Worm (Caenorhabditis elegans) whole organism, L2 larva: Measurements from ENCODE around the gene srg-13.

Source experiments
- C34F6.9 ChIP-seq: fragments of 150-350 bp; optimal IDR thresholded peaks from 2 replicates; lab custom pipeline; 2014; ENCODE audit warnings: missing biosample characterization, missing genetic modification characterization
- F13H6.1 ChIP-seq: sonication (generic microtip); optimal IDR thresholded peaks from 2 replicates; lab custom pipeline; 2016; ENCODE audit warnings: missing genetic modification characterization, missing compliant biosample characterization
- Y55F3AM.14 ChIP-seq: fragments of 200-800 bp; sonication (Bioruptor generic); optimal IDR thresholded peaks from 2 replicates; lab custom pipeline; 2018; ENCODE audit warnings: mild to moderate bottlenecking, missing genetic modification characterization, missing compliant biosample characterization
- ZK546.5 ChIP-seq: sonication (generic microtip); optimal IDR thresholded peaks from 2 replicates; lab custom pipeline; 2017; ENCODE audit warnings: missing biosample characterization, missing genetic modification characterization
- alr-1 ChIP-seq: fragments of 150-350 bp; optimal IDR thresholded peaks from 2 replicates; lab custom pipeline; 2014; ENCODE audit warnings: missing biosample characterization, missing genetic modification characterization
- aly-2 ChIP-seq: fragments of 150-350 bp; optimal IDR thresholded peaks from 2 replicates; lab custom pipeline; 2014; ENCODE audit warnings: missing biosample characterization, missing genetic modification characterization
- ama-1 ChIP-seq: fragments of 150-350 bp; optimal IDR thresholded peaks from 2 replicates; lab custom pipeline; 2018; ENCODE audit warnings: inconsistent platforms
- crh-2 ChIP-seq: sonication (generic microtip); optimal IDR thresholded peaks from 2 replicates; lab custom pipeline; 2017; ENCODE audit warnings: missing biosample characterization, missing genetic modification characterization
- dmd-4 ChIP-seq: sonication (generic microtip); optimal IDR thresholded peaks from 2 replicates; lab custom pipeline; 2017; ENCODE audit warnings: missing biosample characterization, missing genetic modification characterization
- elt-1 ChIP-seq: fragments of 150-350 bp; optimal IDR thresholded peaks from 2 replicates; lab custom pipeline; 2014; ENCODE audit warnings: missing biosample characterization, missing genetic modification characterization
- elt-3 ChIP-seq: sonication (generic microtip); optimal IDR thresholded peaks from 2 replicates; lab custom pipeline; 2017; ENCODE audit warnings: missing biosample characterization, missing genetic modification characterization
- fos-1 ChIP-seq: fragments of 150-350 bp; optimal IDR thresholded peaks from 2 replicates; lab custom pipeline; 2014; ENCODE audit warnings: missing biosample characterization, missing genetic modification characterization
- gmeb-1 ChIP-seq: fragments of 150-350 bp; optimal IDR thresholded peaks from 2 replicates; lab custom pipeline; 2014; ENCODE audit warnings: missing biosample characterization, missing genetic modification characterization
- lin-11 ChIP-seq: fragments of 150-350 bp; sonication (generic microtip); optimal IDR thresholded peaks from 2 replicates; lab custom pipeline; 2014; ENCODE audit warnings: missing biosample characterization, missing genetic modification characterization, inconsistent platforms, mixed read lengths
- lsy-2 ChIP-seq, 2 experiments: fragments of 150-350 bp in 1 of 2; sonication (generic microtip) in 1 of 2; optimal IDR thresholded peaks; 2 replicates each; lab custom pipeline; 2014 to 2017; ENCODE audit warnings: missing biosample characterization in 2 of 2, missing genetic modification characterization in 2 of 2
- mab-5 ChIP-seq: fragments of 150-350 bp; optimal IDR thresholded peaks from 2 replicates; lab custom pipeline; 2014; ENCODE audit warnings: missing biosample characterization, missing genetic modification characterization
- mdl-1 ChIP-seq, 2 experiments: fragments of 150-350 bp in 1 of 2; sonication (generic microtip) in 1 of 2; optimal IDR thresholded peaks; 2 replicates each; lab custom pipeline; 2017; ENCODE audit warnings: missing biosample characterization in 2 of 2, missing genetic modification characterization in 2 of 2
- nhr-10 ChIP-seq: sonication (generic microtip); optimal IDR thresholded peaks from 2 replicates; lab custom pipeline; 2017; ENCODE audit warnings: missing biosample characterization, missing genetic modification characterization
- nhr-11 ChIP-seq: fragments of 150-350 bp; optimal IDR thresholded peaks from 2 replicates; lab custom pipeline; 2014; ENCODE audit warnings: missing biosample characterization, missing genetic modification characterization
- nhr-12 ChIP-seq: fragments of 150-350 bp; optimal IDR thresholded peaks from 2 replicates; lab custom pipeline; 2014; ENCODE audit warnings: missing biosample characterization, missing genetic modification characterization
- nhr-21 ChIP-seq: fragments of 150-350 bp; optimal IDR thresholded peaks from 2 replicates; lab custom pipeline; 2014; ENCODE audit warnings: missing biosample characterization, missing genetic modification characterization
- nhr-23 ChIP-seq: fragments of 150-350 bp; optimal IDR thresholded peaks from 2 replicates; lab custom pipeline; 2014; ENCODE audit warnings: missing biosample characterization, missing genetic modification reagents, missing genetic modification characterization
- nhr-6 ChIP-seq: fragments of 150-350 bp; optimal IDR thresholded peaks from 2 replicates; lab custom pipeline; 2014; ENCODE audit warnings: missing biosample characterization, missing genetic modification characterization
- sem-4 ChIP-seq: fragments of 150-350 bp; optimal IDR thresholded peaks from 2 replicates; lab custom pipeline; 2014; ENCODE audit warnings: missing biosample characterization, missing genetic modification reagents, missing genetic modification characterization
- sma-3 ChIP-seq: sonication (generic microtip); optimal IDR thresholded peaks from 2 replicates; lab custom pipeline; 2016; ENCODE audit warnings: missing genetic modification reagents, missing genetic modification characterization, missing compliant biosample characterization
- sma-9 ChIP-seq, 2 experiments: fragments of 150-350 bp in 1 of 2; sonication (generic microtip) in 1 of 2; optimal IDR thresholded peaks; 2 replicates each; lab custom pipeline; 2014 to 2016; ENCODE audit warnings: missing genetic modification characterization in 2 of 2, mild to moderate bottlenecking in 1 of 2, missing biosample characterization in 1 of 2, missing compliant biosample characterization in 1 of 2, missing genetic modification reagents in 1 of 2, moderate library complexity in 1 of 2
- snpc-4 ChIP-seq: fragments of 150-350 bp; optimal IDR thresholded peaks from 2 replicates; lab custom pipeline; 2014; ENCODE audit warnings: missing biosample characterization, missing genetic modification characterization
- unc-39 ChIP-seq: fragments of 150-350 bp; optimal IDR thresholded peaks from 2 replicates; lab custom pipeline; 2014; ENCODE audit warnings: missing biosample characterization, missing genetic modification characterization
- unc-55 ChIP-seq: fragments of 150-350 bp; sonication (generic microtip); optimal IDR thresholded peaks from 3 replicates; lab custom pipeline; 2014; ENCODE audit warnings: missing biosample characterization, missing genetic modification reagents, missing genetic modification characterization
- unc-62 ChIP-seq: fragments of 150-350 bp; optimal IDR thresholded peaks from 2 replicates; lab custom pipeline; 2014; ENCODE audit warnings: missing biosample characterization, missing genetic modification reagents, missing genetic modification characterization
- ztf-11 ChIP-seq: sonication (generic microtip); optimal IDR thresholded peaks from 2 replicates; lab custom pipeline; 2017; ENCODE audit warnings: missing biosample characterization, missing genetic modification characterization
- ztf-4 ChIP-seq: fragments of 150-350 bp; optimal IDR thresholded peaks from 2 replicates; lab custom pipeline; 2014; ENCODE audit warnings: missing biosample characterization, missing genetic modification characterization

The srg-13 gene

DNA sequence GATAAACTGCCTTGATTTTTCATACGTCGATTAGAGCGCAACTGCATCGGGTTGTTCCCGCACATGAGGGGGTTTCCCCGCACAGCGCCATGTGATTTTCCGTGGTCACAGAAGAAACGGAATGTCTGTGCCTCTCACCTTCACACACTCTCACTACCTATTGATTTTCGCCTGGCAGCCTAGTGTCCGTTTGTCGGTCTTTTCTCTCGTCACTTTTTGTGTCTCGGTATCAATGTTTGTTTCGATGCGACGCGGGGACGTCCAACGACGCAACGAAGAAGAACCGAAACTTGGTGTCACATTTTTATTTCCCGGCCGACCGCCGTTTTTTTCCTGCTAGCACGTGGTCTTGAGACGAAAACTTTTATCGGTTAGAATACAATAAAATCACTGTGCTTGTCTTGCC lies 22.7 kb upstream of the srg-13 start (continued):
- TF ChIP-seq crh-2 (peak; percentile 92), mdl-1 (tag; optimal IDR thresholded peaks at IDR 0.05; lab: Kevin White, UChicago) (peak; percentile 99), lin-11 (tag; lab: Kevin White, UChicago) (peak; percentile 94), nhr-21 (tag; lab: Kevin White, UChicago) (peak; percentile 98), F13H6.1 (tag; lab: Kevin White, UChicago) (peak; percentile 98), gmeb-1 (peak; percentile 81), sma-3 (GFP tag; lab: Kevin White, UChicago) (peak; percentile 97), dmd-4 (tag; lab: Kevin White, UChicago) (no peak), mab-5 (tag; lab: Kevin White, UChicago) (peak; percentile 58), elt-3 (tag; lab: Kevin White, UChicago) (no peak), nhr-11 (tag; lab: Kevin White, UChicago) (no peak), nhr-23 (tag; lab: Kevin White, UChicago) (no peak), fos-1 (tag; lab: Kevin White, UChicago) (peak; percentile 98)

ce11 chrIII:4649811-4650544 lies 22.1 kb upstream of the srg-13 start, which contains the start of gene ppm-2:
Gene ppm-2, plus strand, starts transcription at chrIII:4650494.
- TF ChIP-seq nhr-21 (tag; lab: Kevin White, UChicago) (no peak), nhr-10 (tag; lab: Kevin White, UChicago) (no peak), gmeb-1 (peak; percentile 52), ZK546.5 (tag; lab: Kevin White, UChicago) (no peak), ama-1 (lab: Kevin White, UChicago) (peak; percentile 36), fos-1 (tag; lab: Kevin White, UChicago) (peak; percentile 35), sma-9 (GFP tag; optimal IDR thresholded peaks at IDR 0.05; lab: Kevin White, UChicago) (peak; percentile 64), sma-9 (tag; optimal IDR thresholded peaks at IDR 0.05; lab: Kevin White, UChicago) (no peak), sma-3 (GFP tag; lab: Kevin White, UChicago) (peak; percentile 0), ztf-4 (tag; lab: Kevin White, UChicago) (peak; percentile 7), sem-4 (tag; lab: Kevin White, UChicago) (no peak)

DNA sequence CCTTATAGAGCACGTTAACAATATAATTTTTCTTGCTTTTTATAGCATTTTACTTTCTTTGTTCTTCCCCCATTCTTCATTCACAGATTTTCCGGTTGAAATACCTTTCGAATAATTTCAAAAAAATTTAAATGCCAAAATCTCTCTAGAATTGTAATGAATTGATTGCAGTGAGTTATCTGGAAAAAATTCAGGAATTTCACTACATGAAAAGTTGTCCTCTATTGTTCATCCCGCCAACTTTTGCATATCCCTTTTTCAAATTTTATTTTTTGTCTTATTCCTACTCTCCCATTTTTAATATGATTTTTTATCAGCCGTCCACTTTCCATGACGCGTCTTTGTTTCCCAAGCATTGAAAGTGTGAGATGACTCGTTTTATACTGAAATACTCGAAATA lies 18.7 kb upstream of the srg-13 start:
- TF ChIP-seq ztf-11 (no peak), nhr-12 (tag; lab: Kevin White, UChicago) (no peak), unc-55 (GFP tag; lab: Kevin White, UChicago) (no peak), crh-2 (no peak), nhr-6 (tag; lab: Kevin White, UChicago) (no peak), lin-11 (tag; lab: Kevin White, UChicago) (no peak), elt-1 (tag; lab: Kevin White, UChicago) (no peak)

DNA sequence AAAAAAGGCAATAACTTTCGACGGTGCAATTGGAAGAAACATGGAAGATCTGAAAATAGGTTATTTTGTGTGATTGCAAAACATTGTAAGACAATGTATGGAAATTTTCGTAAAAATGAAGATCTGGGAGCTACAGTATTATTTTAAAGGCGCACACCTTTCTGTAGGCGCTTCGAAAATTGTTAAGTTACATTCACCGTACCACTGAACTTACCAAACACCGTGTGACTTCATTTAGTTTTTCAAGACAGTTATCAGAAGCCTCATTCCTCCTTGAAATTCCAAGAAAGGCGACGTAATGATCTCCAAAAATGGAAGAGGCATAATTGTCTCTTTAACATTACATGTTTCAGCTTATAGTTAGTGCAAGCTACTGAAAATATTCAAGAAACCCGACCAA lies 18.1 kb upstream of the srg-13 start:
- no peak for TF ChIP-seq fos-1 (tag; lab: Kevin White, UChicago)
- TF ChIP-seq ztf-4 (tag; lab: Kevin White, UChicago), result peak; percentile 17

ce11 chrIII:4655402-4655801 lies 16.6 kb upstream of the srg-13 start, which contains the start of gene T23F11.2:
Gene T23F11.2, minus strand, starts transcription at chrIII:4655502.
- TF ChIP-seq snpc-4 (tag; lab: Kevin White, UChicago) (no peak), fos-1 (tag; lab: Kevin White, UChicago) (no peak), aly-2 (tag; lab: Kevin White, UChicago) (no peak), elt-1 (tag; lab: Kevin White, UChicago) (no peak), Y55F3AM.14 (GFP tag; lab: Kevin White, UChicago) (no peak), sma-9 (GFP tag; optimal IDR thresholded peaks at IDR 0.05; lab: Kevin White, UChicago) (no peak), sma-9 (tag; optimal IDR thresholded peaks at IDR 0.05; lab: Kevin White, UChicago) (no peak), sma-3 (GFP tag; lab: Kevin White, UChicago) (no peak), gmeb-1 (no peak), C34F6.9 (tag; lab: Kevin White, UChicago) (no peak), unc-39 (tag; lab: Kevin White, UChicago) (no peak), ztf-11 (no peak), ZK546.5 (tag; lab: Kevin White, UChicago) (no peak), nhr-10 (tag; lab: Kevin White, UChicago) (no peak), lsy-2 (tag; optimal IDR thresholded peaks at IDR 0.05; lab: Kevin White, UChicago) (no peak), nhr-21 (tag; lab: Kevin White, UChicago) (no peak), alr-1 (tag; lab: Kevin White, UChicago) (no peak), unc-62 (GFP tag; lab: Kevin White, UChicago) (no peak)
- TF ChIP-seq, all 48 proteins: peak for 0
